Worm (Caenorhabditis elegans) whole organism, early embryonic: ENCODE data around the gene nfx-1.

Source experiments
- B0310.2 ChIP-seq: sonication (generic microtip); optimal IDR thresholded peaks from 2 replicates; lab custom pipeline; 2016; ENCODE audit warnings: mild to moderate bottlenecking, missing genetic modification characterization, missing compliant biosample characterization
- ama-1 ChIP-seq: fragments of 150-350 bp; optimal IDR thresholded peaks from 2 replicates; lab custom pipeline; 2014
- ceh-13 ChIP-seq: fragments of 200-800 bp; sonication (Bioruptor generic); optimal IDR thresholded peaks from 2 replicates; lab custom pipeline; 2018; ENCODE audit warnings: mild to moderate bottlenecking, missing genetic modification characterization, missing compliant biosample characterization
- ceh-36 ChIP-seq: sonication (generic microtip); optimal IDR thresholded peaks from 2 replicates; lab custom pipeline; 2016; ENCODE audit warnings: missing genetic modification characterization, inconsistent platforms, missing compliant biosample characterization
- flt-1 ChIP-seq: fragments of 200-800 bp; sonication (Bioruptor generic); IDR thresholded peaks from 2 replicates; pipeline ENCODE4 v1.3.6; 2022; ENCODE audit warnings: missing genetic modification characterization, missing compliant biosample characterization
- hmbx-1 ChIP-seq: sonication (generic microtip); optimal IDR thresholded peaks from 2 replicates; lab custom pipeline; 2016; ENCODE audit warnings: mild to moderate bottlenecking, missing genetic modification characterization, missing compliant biosample characterization
- hmg-4 ChIP-seq: fragments of 200-800 bp; sonication (Bioruptor generic); optimal IDR thresholded peaks from 2 replicates; lab custom pipeline; 2018; ENCODE audit warnings: mild to moderate bottlenecking, missing genetic modification characterization, missing compliant biosample characterization
- scrt-1 ChIP-seq: fragments of 200-800 bp; sonication (Bioruptor generic); IDR thresholded peaks from 2 replicates; pipeline ENCODE4 v1.3.6; 2022; ENCODE audit warnings: missing genetic modification characterization, missing compliant biosample characterization
- sea-1 ChIP-seq: fragments of 200-800 bp; sonication (Bioruptor generic); conservative IDR thresholded peaks from 2 replicates; pipeline ENCODE4 v1.3.6; 2022; ENCODE audit warnings: missing genetic modification characterization, missing compliant biosample characterization
- tbx-11 ChIP-seq: fragments of 200-800 bp; sonication (Bioruptor generic); IDR thresholded peaks from 2 replicates; pipeline ENCODE4 v1.3.6; 2022; ENCODE audit warnings: missing genetic modification characterization, missing compliant biosample characterization
- tbx-37 ChIP-seq: fragments of 200-800 bp; sonication (Bioruptor generic); conservative IDR thresholded peaks from 2 replicates; pipeline ENCODE4 v1.3.6; 2022; ENCODE audit warnings: missing genetic modification reagents, missing genetic modification characterization, missing compliant biosample characterization

DNA sequence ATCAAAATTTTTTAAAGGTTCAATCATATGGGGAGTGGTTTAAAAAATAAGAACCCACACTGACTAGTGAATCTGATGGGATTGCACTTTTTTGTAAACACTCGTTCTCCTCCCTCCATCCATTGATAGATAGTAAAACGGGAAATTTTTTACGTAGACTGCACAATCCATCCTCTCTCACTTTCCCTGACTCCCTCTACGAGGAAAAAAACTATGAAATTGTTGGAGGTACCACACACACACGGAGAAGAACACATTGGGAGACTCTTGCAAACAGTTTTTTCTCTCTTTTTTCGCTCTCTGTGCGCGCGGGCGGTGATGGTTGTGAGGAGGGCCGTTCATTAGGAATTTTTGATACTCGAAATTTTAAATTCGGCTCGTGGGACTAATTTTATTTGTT is 19.8 kb upstream of the nfx-1 start:
- no peak for TF ChIP-seq tbx-11 (GFP tag; lab: Robert Waterston, UW)
- no peak for TF ChIP-seq B0310.2 (tag; lab: Kevin White, UChicago)
- TF ChIP-seq hmbx-1 (tag; lab: Kevin White, UChicago) = no peak
- TF ChIP-seq hmg-4 (GFP tag; lab: Kevin White, UChicago) = no peak
- no peak for TF ChIP-seq sea-1
- TF ChIP-seq flt-1 (GFP tag; lab: Robert Waterston, UW) = no peak
- no peak for TF ChIP-seq ceh-13 (GFP tag; lab: Kevin White, UChicago)
- TF ChIP-seq ama-1 (lab: Kevin White, UChicago) = no peak
- TF ChIP-seq ceh-36 (tag; lab: Kevin White, UChicago) = no peak
- TF ChIP-seq tbx-37 (GFP tag; lab: Robert Waterston, UW) = no peak
- TF ChIP-seq scrt-1 (GFP tag; lab: Robert Waterston, UW) = no peak
